Worm (Caenorhabditis elegans) whole organism, L3 larva: ENCODE measurements around the gene Y39H10A.1.

Source experiments
- ZK546.5 ChIP-seq: sonication (generic microtip); optimal IDR thresholded peaks from 2 replicates; lab custom pipeline; 2017; ENCODE audit warnings: missing biosample characterization, missing genetic modification characterization
- ceh-28 ChIP-seq: fragments of 150-350 bp; optimal IDR thresholded peaks from 2 replicates; lab custom pipeline; 2014; ENCODE audit warnings: missing biosample characterization, missing genetic modification reagents, missing genetic modification characterization
- ceh-82 ChIP-seq: fragments of 150-350 bp; optimal IDR thresholded peaks from 2 replicates; lab custom pipeline; 2014; ENCODE audit warnings: missing biosample characterization, missing genetic modification characterization
- daf-12 ChIP-seq: fragments of 150-350 bp; optimal IDR thresholded peaks from 2 replicates; lab custom pipeline; 2014; ENCODE audit warnings: missing biosample characterization, missing genetic modification reagents, missing genetic modification characterization
- eor-1 ChIP-seq, 2 experiments: fragments of 150-350 bp; optimal IDR thresholded peaks; 2 replicates each; lab custom pipeline; 2014 to 2018; ENCODE audit warnings: missing biosample characterization in 2 of 2, missing genetic modification characterization in 2 of 2
- fos-1 ChIP-seq: fragments of 150-350 bp; optimal IDR thresholded peaks from 2 replicates; lab custom pipeline; 2014; ENCODE audit warnings: missing biosample characterization, missing genetic modification characterization
- mdl-1 ChIP-seq: fragments of 150-350 bp; optimal IDR thresholded peaks from 2 replicates; lab custom pipeline; 2014; ENCODE audit warnings: missing biosample characterization, missing genetic modification characterization
- nhr-11 ChIP-seq: fragments of 150-350 bp; optimal IDR thresholded peaks from 2 replicates; lab custom pipeline; 2014; ENCODE audit warnings: missing biosample characterization, missing genetic modification characterization
- nhr-28 ChIP-seq: fragments of 150-350 bp; optimal IDR thresholded peaks from 2 replicates; lab custom pipeline; 2014; ENCODE audit warnings: missing biosample characterization, missing genetic modification characterization
- nhr-43 ChIP-seq: sonication (generic microtip); optimal IDR thresholded peaks from 2 replicates; lab custom pipeline; 2016; ENCODE audit warnings: mild to moderate bottlenecking, missing genetic modification characterization, missing compliant biosample characterization; ENCODE audit not compliant: poor library complexity, severe bottlenecking
- snpc-4 ChIP-seq: fragments of 150-350 bp; optimal IDR thresholded peaks from 2 replicates; lab custom pipeline; 2014; ENCODE audit warnings: missing biosample characterization, missing genetic modification characterization
- unc-39 ChIP-seq: sonication (generic microtip); optimal IDR thresholded peaks from 4 replicates; lab custom pipeline; 2017; ENCODE audit warnings: missing biosample characterization, missing genetic modification characterization
- unc-62 ChIP-seq: fragments of 150-350 bp; sonication (generic microtip); optimal IDR thresholded peaks from 4 replicates; lab custom pipeline; 2014; ENCODE audit warnings: missing biosample characterization, missing genetic modification reagents, missing genetic modification characterization
- ztf-11 ChIP-seq: fragments of 150-350 bp; optimal IDR thresholded peaks from 2 replicates; lab custom pipeline; 2014; ENCODE audit warnings: missing biosample characterization, missing genetic modification characterization

- TF ChIP-seq ztf-11 (tag; lab: Kevin White, UChicago): no peak
- no peak for TF ChIP-seq fos-1 (tag; lab: Kevin White, UChicago)
- no peak for TF ChIP-seq nhr-28 (tag; lab: Kevin White, UChicago)
- no peak for TF ChIP-seq daf-12 (tag; lab: Kevin White, UChicago)
- no peak for TF ChIP-seq eor-1 (tag; optimal IDR thresholded peaks at IDR 0.05; lab: Kevin White, UChicago)
- no peak for TF ChIP-seq mdl-1 (tag; lab: Kevin White, UChicago)
- TF ChIP-seq ceh-28 (tag; lab: Kevin White, UChicago): no peak
- no peak for TF ChIP-seq ZK546.5
- TF ChIP-seq ceh-82 (tag; lab: Kevin White, UChicago): no peak
- TF ChIP-seq unc-62: no peak
- TF ChIP-seq nhr-43 (tag; lab: Kevin White, UChicago): no peak
- no peak for TF ChIP-seq snpc-4 (tag; lab: Kevin White, UChicago)
- TF ChIP-seq unc-39 (tag; lab: Kevin White, UChicago): no peak
- no peak for TF ChIP-seq nhr-11 (tag; lab: Kevin White, UChicago)
Measured at ce11 chrV:3776946-3777345, 9.9 kb downstream of the Y39H10A.1 start.
